Worm (Caenorhabditis elegans) whole organism, L4/young adult: ENCODE measurements around the gene klp-3.

ENCODE experiments used
- W03F9.2 ChIP-seq: fragments of 150-350 bp; optimal IDR thresholded peaks from 2 replicates; lab custom pipeline; 2014; ENCODE audit warnings: missing biosample characterization, missing genetic modification characterization
- him-1 ChIP-seq: sonication (generic microtip); optimal IDR thresholded peaks from 2 replicates; lab custom pipeline; 2016; ENCODE audit warnings: missing genotype, missing genetic modification reagents, missing genetic modification characterization, missing compliant biosample characterization

ce11 chrII:7880373-7880862 lies 38.3 kb downstream of the klp-3 start, which contains the start of gene perm-1:
- TF ChIP-seq him-1 (tag; lab: Kevin White, UChicago) (no peak), W03F9.2 (peak; percentile 73)
